Worm (Caenorhabditis elegans) whole organism, L4 larva: ENCODE data around the gene C56C10.9.

Experiments used
- R02D3.7 ChIP-seq: fragments of 150-350 bp; sonication (generic microtip); optimal IDR thresholded peaks from 3 replicates; lab custom pipeline; 2014; ENCODE audit warnings: missing biosample characterization, missing genetic modification characterization
- aly-2 ChIP-seq: sonication (generic microtip); optimal IDR thresholded peaks from 2 replicates; lab custom pipeline; 2018; ENCODE audit warnings: missing biosample characterization, missing genetic modification characterization
- arid-1 ChIP-seq: fragments of 200-800 bp; sonication (Bioruptor generic); conservative IDR thresholded peaks from 2 replicates; pipeline ENCODE4 v1.3.6; 2022; ENCODE audit warnings: missing genetic modification reagents, missing genetic modification characterization, missing compliant biosample characterization
- daf-12 ChIP-seq: fragments of 150-350 bp; optimal IDR thresholded peaks from 2 replicates; lab custom pipeline; 2014; ENCODE audit warnings: missing biosample characterization, missing genetic modification reagents, missing genetic modification characterization
- daf-8 ChIP-seq: fragments of 200-800 bp; sonication (Bioruptor generic); IDR thresholded peaks from 2 replicates; pipeline ENCODE4 v1.3.6; 2022; ENCODE audit warnings: missing genetic modification characterization, missing compliant biosample characterization
- dpl-1 ChIP-seq: fragments of 150-350 bp; optimal IDR thresholded peaks from 2 replicates; lab custom pipeline; 2014; ENCODE audit warnings: missing biosample characterization, missing genetic modification reagents, missing genetic modification characterization
- fos-1 ChIP-seq: fragments of 150-350 bp; optimal IDR thresholded peaks from 2 replicates; lab custom pipeline; 2014; ENCODE audit warnings: missing biosample characterization, missing genetic modification characterization
- lin-13 ChIP-seq: fragments of 150-350 bp; optimal IDR thresholded peaks from 2 replicates; lab custom pipeline; 2014; ENCODE audit warnings: missing biosample characterization, missing genetic modification reagents, missing genetic modification characterization
- lin-39 ChIP-seq: fragments of 150-350 bp; optimal IDR thresholded peaks from 2 replicates; lab custom pipeline; 2014; ENCODE audit warnings: missing biosample characterization, missing genetic modification reagents, missing genetic modification characterization
- nhr-41 ChIP-seq: fragments of 200-800 bp; sonication (Bioruptor generic); IDR thresholded peaks from 2 replicates; pipeline ENCODE4 v1.3.6; 2022; ENCODE audit warnings: missing genetic modification reagents, missing genetic modification characterization, missing compliant biosample characterization
- nhr-6 ChIP-seq: fragments of 150-350 bp; optimal IDR thresholded peaks from 2 replicates; lab custom pipeline; 2014; ENCODE audit warnings: missing biosample characterization, missing genetic modification characterization
- nhr-76 ChIP-seq: fragments of 150-350 bp; optimal IDR thresholded peaks from 2 replicates; lab custom pipeline; 2014; ENCODE audit warnings: missing biosample characterization, missing genetic modification characterization
- snpc-1.2 ChIP-seq: fragments of 200-800 bp; sonication (Bioruptor generic); IDR thresholded peaks from 2 replicates; pipeline ENCODE4 v1.3.6; 2022; ENCODE audit warnings: missing genetic modification reagents, missing genetic modification characterization, missing compliant biosample characterization
- ztf-11 ChIP-seq: fragments of 150-350 bp; optimal IDR thresholded peaks from 2 replicates; lab custom pipeline; 2014; ENCODE audit warnings: missing biosample characterization, missing genetic modification characterization

DNA sequence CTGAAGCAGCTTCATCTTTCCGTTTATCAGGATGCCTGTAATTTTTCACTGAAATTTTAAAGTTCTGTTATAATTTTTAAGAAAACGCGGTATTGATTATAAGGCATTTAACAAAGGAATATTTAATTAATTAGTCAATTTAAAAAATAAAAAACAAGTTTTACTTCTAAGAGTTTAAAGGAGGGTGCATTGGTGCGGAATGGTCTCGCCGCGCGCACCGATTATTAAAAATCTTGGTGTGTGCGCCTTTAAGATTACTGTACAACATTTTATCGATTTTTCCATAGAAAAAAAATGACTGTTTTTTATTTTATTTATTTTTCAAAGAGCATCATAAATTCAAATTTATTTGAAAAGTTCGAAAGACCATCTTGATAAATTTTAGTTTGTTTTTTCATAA, 5.4 kb upstream of the C56C10.9 start:
- TF ChIP-seq dpl-1 (GFP tag; lab: Kevin White, UChicago) (no peak), nhr-41 (no peak), R02D3.7 (tag; lab: Kevin White, UChicago) (no peak), daf-12 (tag; lab: Kevin White, UChicago) (no peak), nhr-76 (tag; lab: Kevin White, UChicago) (no peak), lin-39 (tag; lab: Kevin White, UChicago) (no peak), fos-1 (no peak), snpc-1.2 (GFP tag; lab: Robert Waterston, UW) (0 out of 2 replicates have a peak, but pooled peaks have one; percentile 30), daf-8 (GFP tag; lab: Robert Waterston, UW) (no peak), aly-2 (tag; lab: Kevin White, UChicago) (no peak), arid-1 (GFP tag; lab: Robert Waterston, UW) (no peak), ztf-11 (tag; lab: Kevin White, UChicago) (no peak), lin-13 (GFP tag; lab: Kevin White, UChicago) (no peak), nhr-6 (tag; lab: Kevin White, UChicago) (no peak)
